Worm (Caenorhabditis elegans) whole organism, L4 larva: Measurements from ENCODE around the gene Y66D12A.1.
A peak's percentile ranks its signal among the peaks of the same experiment; 100 is the strongest.

Experiments
- ZK546.5 ChIP-seq, 2 experiments: sonication (generic microtip); optimal IDR thresholded peaks; 2 replicates each; lab custom pipeline; 2017; ENCODE audit warnings: missing biosample characterization in 2 of 2, missing genetic modification characterization in 2 of 2
- ces-1 ChIP-seq: fragments of 150-350 bp; sonication (generic microtip); optimal IDR thresholded peaks from 4 replicates; lab custom pipeline; 2014; ENCODE audit warnings: missing biosample characterization, missing genetic modification reagents, missing genetic modification characterization
- lir-3 ChIP-seq: sonication (generic microtip); optimal IDR thresholded peaks from 2 replicates; lab custom pipeline; 2016; ENCODE audit warnings: mild to moderate bottlenecking, missing genetic modification characterization, missing compliant biosample characterization
- nhr-237 ChIP-seq: sonication (generic microtip); optimal IDR thresholded peaks from 2 replicates; lab custom pipeline; 2017; ENCODE audit warnings: missing biosample characterization, missing genetic modification characterization
- nhr-25 ChIP-seq: sonication (generic microtip); optimal IDR thresholded peaks from 2 replicates; lab custom pipeline; 2017; ENCODE audit warnings: missing genetic modification characterization, mild to moderate bottlenecking, missing compliant biosample characterization, antibody characterized with exemption, moderate library complexity, borderline replicate concordance; ENCODE audit not compliant: insufficient read depth
- nhr-28 ChIP-seq: fragments of 150-350 bp; optimal IDR thresholded peaks from 2 replicates; lab custom pipeline; 2014; ENCODE audit warnings: missing biosample characterization, missing genetic modification characterization
- nhr-41 ChIP-seq: fragments of 200-800 bp; sonication (Bioruptor generic); IDR thresholded peaks from 2 replicates; pipeline ENCODE4 v1.3.6; 2022; ENCODE audit warnings: missing genetic modification reagents, missing genetic modification characterization, missing compliant biosample characterization
- nhr-6 ChIP-seq: fragments of 150-350 bp; optimal IDR thresholded peaks from 2 replicates; lab custom pipeline; 2014; ENCODE audit warnings: missing biosample characterization, missing genetic modification characterization
- ztf-11 ChIP-seq: fragments of 150-350 bp; optimal IDR thresholded peaks from 2 replicates; lab custom pipeline; 2014; ENCODE audit warnings: missing biosample characterization, missing genetic modification characterization

DNA sequence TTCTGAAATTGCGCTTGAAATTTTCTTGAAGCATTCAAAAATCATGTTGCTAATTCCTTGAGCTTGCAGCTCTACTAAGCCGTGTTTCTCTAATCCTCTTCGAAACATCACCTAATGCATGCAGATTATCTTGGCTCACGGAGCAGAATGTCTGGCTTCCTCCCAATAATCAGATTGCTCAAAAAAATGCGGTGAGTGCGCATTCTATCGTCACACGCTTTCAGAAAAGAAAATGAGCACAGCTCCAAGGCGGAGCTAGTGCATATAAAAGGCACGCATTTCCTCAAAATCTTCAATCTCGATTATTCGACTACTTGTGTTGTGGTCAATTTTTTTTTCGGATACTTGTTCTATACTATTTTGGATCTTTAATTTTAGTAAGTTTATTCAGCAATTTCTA, 33.4 kb downstream of the Y66D12A.1 start:
- TF ChIP-seq nhr-41 (GFP tag; lab: Robert Waterston, UW) (no peak), nhr-237 (tag; lab: Kevin White, UChicago) (no peak), ces-1 (GFP tag; lab: Kevin White, UChicago) (peak; percentile 37), ztf-11 (tag; lab: Kevin White, UChicago) (no peak), lir-3 (tag; lab: Kevin White, UChicago) (no peak), nhr-25 (tag; lab: Kevin White, UChicago) (no peak), nhr-28 (tag; lab: Kevin White, UChicago) (no peak), nhr-6 (tag; lab: Kevin White, UChicago) (no peak), ZK546.5 (tag; optimal IDR thresholded peaks at IDR 0.05; lab: Kevin White, UChicago) (no peak)
